Fruit fly (Drosophila melanogaster) S2 (cell line): ENCODE results near the gene Bulli.

Experiments
- CG8478 ChIP-seq: fragments of >200 bp; optimal IDR thresholded peaks from 2 replicates; lab custom pipeline; 2018
- CTCF ChIP-seq, 2 experiments: fragments of >200 bp; optimal IDR thresholded peaks; 2 replicates each; lab custom pipeline; 2018

Bulli gene

DNA sequence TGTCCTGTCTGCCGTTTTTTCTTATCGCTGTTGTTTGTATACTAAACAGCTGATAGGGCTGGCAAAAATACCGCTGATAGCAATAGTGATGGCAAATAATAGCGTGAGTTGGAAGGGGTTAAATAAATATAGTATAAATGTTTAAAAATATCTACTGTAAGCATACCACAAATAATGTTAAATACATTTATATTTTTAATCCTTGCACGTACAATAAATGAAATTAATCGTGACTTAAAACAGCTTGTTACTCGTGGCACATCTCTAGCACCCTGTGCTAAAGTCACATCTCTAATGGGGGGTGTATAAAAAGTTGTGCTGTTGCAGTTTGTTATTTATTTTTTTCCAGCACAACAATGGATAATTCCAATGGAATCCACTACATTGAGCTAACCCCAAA lies at the start of gene Bulli, which contains the start of gene CG10147:
TSS of gene Bulli (plus strand) at position 277 of the 400 bp plus-strand sequence.
TSS of gene CG10147 (minus strand) at position 20 of the 400 bp plus-strand sequence.
- no peak for TF ChIP-seq CTCF (optimal IDR thresholded peaks at IDR 0.05; lab: Kevin White, UChicago)
- TF ChIP-seq CG8478 (lab: Kevin White, UChicago): no peak

DNA sequence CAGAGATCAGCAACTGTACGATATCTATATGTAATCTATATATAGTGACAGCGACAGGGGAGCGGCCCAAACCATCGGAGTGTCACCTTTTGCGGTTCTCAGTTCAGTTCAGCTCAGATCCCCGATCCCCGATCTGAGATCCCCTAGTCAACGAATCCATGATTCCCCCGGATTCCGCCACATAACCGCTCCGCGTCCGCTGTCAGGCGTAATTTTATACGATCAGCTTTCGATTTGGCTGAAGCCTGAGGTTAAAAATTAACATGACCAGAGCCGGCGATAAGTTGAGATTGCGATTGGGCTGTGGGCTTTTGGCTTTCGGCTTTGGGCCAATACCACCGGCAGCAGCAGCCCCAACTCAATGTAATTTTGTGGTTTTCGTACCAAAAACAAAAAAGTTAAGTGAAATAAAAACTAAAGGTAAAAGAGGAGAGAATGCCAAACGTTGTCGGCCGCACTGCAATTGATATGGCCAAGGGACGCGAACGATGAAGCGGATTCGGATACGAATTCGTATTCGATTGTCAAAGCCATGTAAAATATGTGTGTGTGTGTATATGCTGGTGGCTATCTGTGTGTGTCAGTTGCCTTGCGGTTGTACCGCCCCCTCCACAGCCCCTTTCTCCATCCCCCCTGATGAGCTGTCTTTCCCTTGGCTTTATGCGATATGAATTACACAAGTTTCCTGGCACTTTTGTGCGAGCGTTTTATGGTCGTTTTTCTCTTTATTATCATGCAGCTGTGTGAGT lies 48.6 kb upstream of the Bulli start:
- TF ChIP-seq CG8478 (lab: Kevin White, UChicago): no peak

DNA sequence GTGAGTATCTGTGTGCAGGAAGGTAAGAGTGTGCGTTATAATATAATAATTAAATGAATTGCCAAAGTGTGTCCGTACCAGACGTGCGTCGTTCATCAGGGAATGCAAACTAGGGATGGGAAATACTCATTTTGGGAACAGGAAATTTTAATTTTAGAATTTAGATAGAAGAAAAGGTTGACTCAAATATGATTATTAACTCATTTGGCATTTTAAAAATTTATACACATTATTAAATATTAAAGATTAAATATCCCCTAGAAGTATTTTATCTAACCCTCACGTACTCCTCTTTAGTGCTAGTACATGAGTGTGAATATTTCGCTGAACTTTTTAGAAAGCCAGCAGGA lies 48.0 kb upstream of the Bulli start:
- TF ChIP-seq CG8478 (lab: Kevin White, UChicago) (no peak), CTCF (optimal IDR thresholded peaks at IDR 0.05; lab: Kevin White, UChicago) (no peak)

DNA sequence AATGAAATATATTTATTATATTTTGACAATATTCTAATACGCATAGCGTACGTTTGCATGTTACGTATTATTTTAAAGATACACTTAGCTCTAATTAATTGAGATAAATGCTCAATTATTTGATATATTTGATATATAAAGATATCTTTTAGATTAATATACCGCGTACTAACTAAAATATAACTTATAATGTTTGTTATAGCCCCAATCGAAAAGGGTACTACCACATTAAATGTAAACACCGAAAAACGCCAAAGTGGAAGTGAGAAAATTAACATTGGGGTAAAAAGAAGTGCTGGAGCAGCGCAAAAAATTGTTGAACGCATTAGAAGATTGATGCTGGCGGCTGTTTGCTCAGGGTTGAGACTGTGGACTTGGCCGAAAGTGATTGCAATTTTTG lies 45.2 kb upstream of the Bulli start:
- TF ChIP-seq CG8478 (lab: Kevin White, UChicago): no peak
- no peak for TF ChIP-seq CTCF (optimal IDR thresholded peaks at IDR 0.05; lab: Kevin White, UChicago)

DNA sequence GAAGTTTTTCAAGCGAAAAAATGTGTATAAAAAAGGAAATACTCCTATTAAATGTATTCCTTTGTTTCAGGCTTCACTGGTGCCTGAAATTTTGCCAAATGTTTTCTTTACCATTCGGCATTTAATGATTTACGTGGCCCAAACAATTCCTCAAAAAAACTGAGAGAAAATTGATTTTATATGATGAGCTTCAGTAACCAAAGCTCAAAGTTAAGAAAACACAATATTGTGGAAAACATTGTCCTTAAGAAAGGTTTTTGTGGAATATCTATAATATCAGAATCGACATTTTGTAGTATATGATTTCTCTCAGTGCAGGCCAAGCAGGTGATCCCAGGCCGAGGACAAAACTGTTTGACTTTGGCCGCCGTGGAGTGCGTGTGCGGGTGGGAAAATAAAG lies 41.9 kb upstream of the Bulli start:
- no peak for TF ChIP-seq CG8478 (lab: Kevin White, UChicago)
- TF ChIP-seq CTCF (optimal IDR thresholded peaks at IDR 0.05; lab: Kevin White, UChicago): no peak

DNA sequence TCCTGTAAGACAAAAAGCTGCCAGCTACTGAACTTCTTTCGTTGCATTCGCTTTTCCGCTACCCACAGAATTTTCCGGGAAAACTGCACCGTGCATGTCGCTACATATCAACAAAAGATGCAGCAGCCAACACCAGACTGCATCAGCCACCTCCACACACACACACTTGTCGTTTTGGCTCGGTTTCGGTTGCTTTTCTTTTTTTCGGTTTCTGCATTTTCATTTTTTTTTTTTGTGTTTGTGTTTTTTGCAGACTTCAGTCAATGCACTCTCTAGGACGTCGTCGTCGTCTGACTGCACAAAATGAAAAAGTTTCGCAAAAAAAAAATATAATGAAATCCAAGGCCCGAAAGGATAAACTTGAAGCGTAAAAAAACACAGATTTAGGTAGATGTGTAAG lies 41.3 kb upstream of the Bulli start:
- TF ChIP-seq CTCF (optimal IDR thresholded peaks at IDR 0.05; lab: Kevin White, UChicago): no peak
- no peak for TF ChIP-seq CG8478 (lab: Kevin White, UChicago)

DNA sequence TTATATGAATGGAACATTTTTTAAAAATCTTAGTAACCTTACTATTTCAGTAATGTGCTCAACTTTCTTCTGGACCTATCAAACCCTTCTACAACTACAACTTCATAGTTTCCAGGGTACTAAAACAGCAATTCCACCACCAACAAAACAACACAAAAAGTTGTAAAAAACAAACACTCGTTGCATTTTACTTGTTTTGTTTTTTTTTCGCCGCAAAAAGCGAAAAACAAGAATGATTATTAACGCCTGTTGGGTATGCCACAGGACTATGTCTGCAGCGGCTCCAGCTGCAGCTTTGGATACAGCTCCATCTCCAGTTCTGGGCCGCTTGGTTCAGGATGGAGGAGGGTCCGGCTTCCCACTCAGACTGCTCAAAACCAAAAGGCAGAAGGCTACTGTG lies 40.8 kb upstream of the Bulli start:
- TF ChIP-seq CTCF (optimal IDR thresholded peaks at IDR 0.05; lab: Kevin White, UChicago) (no peak), CG8478 (lab: Kevin White, UChicago) (no peak)

DNA sequence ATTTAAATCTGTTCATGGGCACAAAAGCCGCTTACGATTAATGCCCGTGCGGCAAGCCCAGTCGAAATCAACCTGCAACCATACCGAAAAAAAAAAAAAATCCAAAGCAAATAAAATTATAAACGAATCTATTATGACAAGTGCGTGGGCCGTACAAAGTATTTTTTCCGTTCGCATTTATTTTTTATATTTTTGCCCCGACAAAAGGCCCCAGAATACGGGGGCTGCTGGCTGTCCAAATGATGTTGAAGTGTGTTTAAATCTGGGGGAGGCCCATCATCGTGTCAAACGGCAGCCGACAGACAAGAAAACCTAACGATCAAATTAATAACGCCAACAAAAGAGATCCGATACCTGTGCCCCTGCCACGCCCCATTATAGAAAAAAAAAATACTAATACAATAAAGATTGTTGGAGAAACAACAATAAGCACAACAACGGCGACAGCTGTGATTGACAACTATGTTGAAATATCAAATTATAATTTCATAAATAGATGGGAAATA lies 39.3 kb upstream of the Bulli start:
- no peak for TF ChIP-seq CG8478 (lab: Kevin White, UChicago)
- TF ChIP-seq CTCF (optimal IDR thresholded peaks at IDR 0.05; lab: Kevin White, UChicago): no peak

DNA sequence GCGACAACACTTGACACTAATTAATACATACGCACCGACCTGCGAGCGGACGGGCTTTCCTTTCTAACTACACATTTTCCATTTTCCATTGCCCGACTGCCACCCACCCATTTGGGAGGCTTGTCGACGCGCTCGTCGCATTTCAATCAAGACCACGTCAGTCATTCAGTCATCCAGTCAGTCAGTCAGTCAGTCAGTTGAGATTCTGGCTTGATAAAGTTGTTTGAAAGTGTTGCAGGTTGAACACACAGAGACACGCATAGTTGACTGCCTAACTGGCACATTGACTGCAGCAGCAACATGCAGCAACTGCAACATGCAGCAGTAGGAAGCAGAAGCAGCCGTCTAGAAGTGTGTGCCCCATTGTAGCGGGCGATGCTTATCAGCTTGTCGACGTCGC lies 36.9 kb upstream of the Bulli start:
- no peak for TF ChIP-seq CG8478 (lab: Kevin White, UChicago)
- TF ChIP-seq CTCF (optimal IDR thresholded peaks at IDR 0.05; lab: Kevin White, UChicago): no peak

DNA sequence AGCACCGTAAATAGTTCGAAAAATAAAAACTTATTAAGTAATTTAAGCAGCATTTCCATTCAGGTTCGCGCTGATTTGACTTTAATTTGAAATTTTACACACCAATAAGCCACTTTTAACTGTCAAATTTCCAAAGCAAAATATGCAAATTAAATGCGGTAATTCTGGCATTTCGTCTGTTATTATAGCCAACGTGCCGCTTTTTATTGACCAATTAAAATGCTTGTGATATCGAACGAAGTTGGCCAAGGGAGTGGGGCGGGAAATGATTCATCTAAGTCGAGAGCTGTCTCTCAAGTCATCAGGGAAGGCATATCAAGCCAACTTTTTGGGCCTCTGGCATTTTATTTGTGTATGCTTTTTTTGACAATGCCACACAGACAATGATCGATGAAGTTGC lies 36.1 kb upstream of the Bulli start:
- TF ChIP-seq CTCF (optimal IDR thresholded peaks at IDR 0.05; lab: Kevin White, UChicago): no peak
- no peak for TF ChIP-seq CG8478 (lab: Kevin White, UChicago)

DNA sequence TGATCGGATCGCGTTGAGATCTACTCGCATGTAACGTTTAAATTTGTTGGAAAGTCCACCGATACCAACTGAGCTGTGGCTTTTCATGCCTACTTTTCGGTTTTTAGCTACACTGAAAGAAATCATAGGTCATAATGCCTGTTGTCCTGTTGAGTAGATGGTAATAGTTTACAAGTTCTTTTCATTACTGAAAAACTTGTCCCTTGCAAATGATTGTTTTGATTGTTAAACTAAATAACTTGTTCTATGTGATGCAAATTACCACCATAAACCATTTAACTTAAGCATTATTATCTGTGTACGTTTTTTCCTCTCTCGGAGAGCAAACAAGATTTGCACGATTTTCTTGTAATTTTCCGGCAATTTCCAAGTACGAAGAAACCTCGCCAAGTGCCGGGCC lies 35.0 kb upstream of the Bulli start:
- TF ChIP-seq CG8478 (lab: Kevin White, UChicago) (no peak), CTCF (optimal IDR thresholded peaks at IDR 0.05; lab: Kevin White, UChicago) (no peak)

DNA sequence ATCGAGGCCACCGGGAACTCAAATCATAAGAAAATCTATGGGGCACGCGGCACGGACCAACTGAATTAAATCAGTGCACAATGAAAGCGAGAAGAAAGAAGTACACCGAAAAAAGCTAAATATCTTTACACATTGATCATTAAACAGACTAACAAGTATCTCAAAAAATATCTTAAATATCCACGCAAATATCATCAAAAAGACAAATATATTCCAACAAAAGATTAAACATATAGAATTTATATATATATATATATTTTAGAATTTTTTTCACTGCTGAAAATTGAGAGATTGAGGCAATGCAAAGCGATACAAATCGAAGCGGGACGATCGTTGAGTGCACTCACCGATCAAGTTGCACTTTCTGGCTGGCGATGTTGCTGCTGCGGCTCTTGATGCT lies 33.1 kb upstream of the Bulli start:
- TF ChIP-seq CG8478 (lab: Kevin White, UChicago) (no peak), CTCF (optimal IDR thresholded peaks at IDR 0.05; lab: Kevin White, UChicago) (no peak)

DNA sequence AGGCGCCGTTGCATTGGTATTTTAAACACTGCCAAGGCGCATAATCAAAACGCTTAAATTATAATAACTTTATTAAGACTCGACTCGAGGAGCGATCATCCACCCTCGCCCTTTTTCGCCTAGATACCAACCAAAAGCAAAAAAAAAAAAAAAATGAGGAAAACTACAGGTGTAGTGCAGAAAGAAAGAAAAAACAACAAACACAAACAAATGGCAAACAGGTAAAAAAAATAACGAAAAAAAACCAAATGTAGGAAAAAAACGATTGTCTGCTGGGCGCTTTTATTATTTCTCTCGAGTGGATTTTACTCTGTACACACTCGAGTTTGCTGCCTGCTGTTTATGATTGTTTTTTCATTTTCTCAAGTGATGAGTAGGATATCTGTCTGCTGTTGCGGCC lies 31.3 kb upstream of the Bulli start:
- TF ChIP-seq CG8478 (lab: Kevin White, UChicago) (no peak), CTCF (optimal IDR thresholded peaks at IDR 0.05; lab: Kevin White, UChicago) (no peak)

DNA sequence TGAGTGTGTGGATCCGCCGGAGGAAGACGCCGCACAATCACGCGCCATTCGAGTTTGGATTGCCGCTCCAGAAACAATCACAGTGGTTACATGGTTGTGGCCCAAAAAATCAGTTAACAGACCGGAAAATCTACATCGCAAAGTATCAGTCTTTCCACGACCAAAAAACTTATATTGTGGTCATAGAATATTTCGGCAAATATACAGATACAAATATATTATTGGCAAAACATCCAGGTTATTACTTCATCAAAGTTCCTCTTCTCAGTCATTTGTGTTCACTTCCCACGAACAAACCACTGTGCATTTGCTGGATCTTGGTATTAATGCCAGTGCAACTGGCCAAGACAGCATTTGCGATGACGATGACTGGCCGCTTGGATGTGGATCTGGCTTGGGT lies 30.6 kb upstream of the Bulli start:
- no peak for TF ChIP-seq CTCF (optimal IDR thresholded peaks at IDR 0.05; lab: Kevin White, UChicago)

DNA sequence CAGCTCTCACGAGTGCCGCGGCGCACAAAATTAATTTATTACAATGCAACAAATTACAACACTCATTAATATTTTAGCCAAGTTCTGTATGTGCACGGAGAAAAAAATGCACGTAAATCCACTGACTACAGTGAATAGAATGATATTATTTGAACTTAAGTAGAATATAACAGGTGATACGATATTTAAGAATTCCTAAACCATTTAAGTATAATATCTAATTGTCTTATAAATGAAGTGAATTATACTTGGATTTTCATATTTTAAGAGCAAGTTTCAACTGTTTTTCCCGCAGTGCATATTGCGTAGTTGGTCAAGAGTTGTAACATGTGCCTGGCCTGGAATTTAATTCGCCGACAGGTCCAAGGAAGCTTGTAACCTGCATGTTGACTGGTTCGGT lies 29.8 kb upstream of the Bulli start:
- TF ChIP-seq CTCF (optimal IDR thresholded peaks at IDR 0.05; lab: Kevin White, UChicago): no peak
- TF ChIP-seq CG8478 (lab: Kevin White, UChicago): no peak

DNA sequence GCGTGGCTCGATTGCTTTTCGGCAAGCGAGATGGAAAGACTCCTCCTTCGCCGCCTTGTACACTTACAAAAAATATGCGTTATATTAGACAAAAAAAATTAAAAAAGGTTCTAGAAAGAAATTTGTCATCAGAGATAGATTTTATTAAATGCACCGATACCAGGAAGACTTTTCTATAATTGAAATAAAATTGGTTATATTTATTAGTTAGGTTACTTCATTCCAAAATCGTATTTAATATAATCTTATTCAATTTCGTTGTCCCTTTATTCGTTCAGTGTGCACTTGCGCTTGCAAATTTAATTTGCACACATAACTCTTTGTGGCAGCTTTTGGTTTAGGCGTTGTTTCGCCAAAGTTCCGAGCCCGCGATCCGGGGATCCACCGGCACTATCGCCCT lies 26.3 kb upstream of the Bulli start:
- TF ChIP-seq CTCF (optimal IDR thresholded peaks at IDR 0.05; lab: Kevin White, UChicago) (no peak), CG8478 (lab: Kevin White, UChicago) (no peak)
